Fruit fly (Drosophila melanogaster): ENCODE results near the gene CG32591.

Gene CG32591

DNA sequence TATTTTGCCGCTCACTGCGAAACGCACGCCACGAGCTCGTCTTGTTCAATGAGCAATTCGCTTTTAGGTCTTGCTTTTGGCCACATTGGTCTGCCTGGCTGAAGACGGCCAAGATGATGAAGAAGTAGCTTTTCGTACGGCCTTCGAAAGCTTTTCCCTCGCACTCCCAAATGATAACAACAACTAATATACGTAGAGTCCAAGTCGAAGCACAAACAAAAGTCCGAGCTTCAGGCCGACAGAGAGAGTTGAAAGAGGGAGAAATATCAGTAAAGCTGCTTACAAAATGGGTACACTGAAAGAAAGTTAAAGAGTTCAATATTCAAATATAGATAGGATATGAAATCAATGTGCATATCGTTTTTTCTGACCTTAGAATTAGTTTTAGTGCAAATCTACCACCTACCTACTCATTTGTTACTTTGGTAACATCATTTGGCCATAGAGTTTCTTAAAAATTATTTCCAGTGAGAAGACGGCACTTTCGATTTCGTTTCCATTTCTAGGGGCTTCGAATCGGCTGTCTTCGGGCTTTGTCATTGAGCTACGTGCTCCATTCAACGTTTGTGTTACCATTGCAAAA is 46.1 kb downstream of the CG32591 start, which contains the start of the genes CG45064 and CG45065 (continued):
- TF ChIP-seq CG15479 (GFP tag; optimal IDR thresholded peaks at IDR 0.05): no peak
- peak; percentile 85 for TF ChIP-seq lab (GFP tag; optimal IDR thresholded peaks at IDR 0.05)
- peak; percentile 76 for TF ChIP-seq Lhr (GFP tag; optimal IDR thresholded peaks at IDR 0.05)
- TF ChIP-seq exex (tag; optimal IDR thresholded peaks at IDR 0.05): peak; percentile 11
- peak; percentile 84 for TF ChIP-seq CG7556 (GFP tag; optimal IDR thresholded peaks at IDR 0.05)
- peak; percentile 83 for TF ChIP-seq CG12219 (GFP tag; optimal IDR thresholded peaks at IDR 0.05)
- TF ChIP-seq sisA (GFP tag; IDR thresholded peaks at IDR 0.05): peak; percentile 91
- TF ChIP-seq gsb-n (tag; optimal IDR thresholded peaks at IDR 0.05): peak; percentile 83
- peak; percentile 76 for TF ChIP-seq ase (GFP tag; IDR thresholded peaks at IDR 0.05)
- TF ChIP-seq chm (GFP tag; IDR thresholded peaks at IDR 0.05): no peak
- TF ChIP-seq lmd (GFP tag; IDR thresholded peaks at IDR 0.05): peak; percentile 81
- peak; percentile 71 for TF ChIP-seq sqz (GFP tag; optimal IDR thresholded peaks at IDR 0.05)
- peak; percentile 57 for TF ChIP-seq CG13775 (GFP tag; optimal IDR thresholded peaks at IDR 0.05)
- TF ChIP-seq sr (GFP tag; IDR thresholded peaks at IDR 0.05): peak; percentile 74; the same call in 1 of the 3 replicates
- no peak for TF ChIP-seq CG13287 (GFP tag; IDR thresholded peaks at IDR 0.05; ENCODE audit: partially characterized antibody)
- TF ChIP-seq CG2712 (tag; optimal IDR thresholded peaks at IDR 0.05): peak; percentile 89
- no peak for TF ChIP-seq Tbp (GFP tag; optimal IDR thresholded peaks at IDR 0.05)
- TF ChIP-seq phol (tag; optimal IDR thresholded peaks at IDR 0.05): peak; percentile 87
- peak; percentile 77 for TF ChIP-seq CG1792 (GFP tag; optimal IDR thresholded peaks at IDR 0.05)
- peak; percentile 0 for TF ChIP-seq CG14965 (GFP tag; optimal IDR thresholded peaks at IDR 0.05; ENCODE audit: borderline replicate concordance)
- TF ChIP-seq trem (tag; optimal IDR thresholded peaks at IDR 0.05): peak; percentile 61
- TF ChIP-seq CG10565 (GFP tag; optimal IDR thresholded peaks at IDR 0.05): peak; percentile 14
- TF ChIP-seq fu2 (GFP tag; optimal IDR thresholded peaks at IDR 0.05): peak; percentile 67
- peak; percentile 93 for TF ChIP-seq CG2678 (tag; optimal IDR thresholded peaks at IDR 0.05)
- no peak for TF ChIP-seq crol (GFP tag; IDR thresholded peaks at IDR 0.05)
- peak; percentile 24 for TF ChIP-seq fd3F (GFP tag; optimal IDR thresholded peaks at IDR 0.05)
- TF ChIP-seq Stat92E (GFP tag; optimal IDR thresholded peaks at IDR 0.05): peak in 1 of 3 experiments; percentile 4
- no peak for TF ChIP-seq Opbp (GFP tag; IDR thresholded peaks at IDR 0.05; ENCODE audit: partially characterized antibody)
- no peak for TF ChIP-seq Doc3 (GFP tag; IDR thresholded peaks at IDR 0.05; ENCODE audit: partially characterized antibody)
- TF ChIP-seq CG7839 (tag; optimal IDR thresholded peaks at IDR 0.05): peak; percentile 89
- TF ChIP-seq CG3726 (GFP tag; IDR thresholded peaks at IDR 0.05): peak; percentile 59; the same call in 2 of the 3 replicates
- peak; percentile 94 for TF ChIP-seq CG17359 (tag; optimal IDR thresholded peaks at IDR 0.05)
- peak; percentile 69 for TF ChIP-seq NK7.1 (GFP tag; optimal IDR thresholded peaks at IDR 0.05)
- TF ChIP-seq emc (GFP tag; optimal IDR thresholded peaks at IDR 0.05): peak; percentile 64
- peak; percentile 85 for TF ChIP-seq H2.0 (GFP tag; IDR thresholded peaks at IDR 0.05)
- peak; percentile 45 for TF ChIP-seq Nf-YC (tag; optimal IDR thresholded peaks at IDR 0.05)
- peak; percentile 78 for TF ChIP-seq Hsf (GFP tag; optimal IDR thresholded peaks at IDR 0.05)
- TF ChIP-seq CG10543 (GFP tag; optimal IDR thresholded peaks at IDR 0.05): peak; percentile 24
- TF ChIP-seq CG12104 (GFP tag; optimal IDR thresholded peaks at IDR 0.05): peak; percentile 47
- peak; percentile 65; the same call in 2 of the 4 replicates for TF ChIP-seq Gug (GFP tag; IDR thresholded peaks at IDR 0.05)
- TF ChIP-seq Dref (GFP tag; IDR thresholded peaks at IDR 0.05): no peak
- TF ChIP-seq CG6854 (GFP tag; optimal IDR thresholded peaks at IDR 0.05): peak; percentile 73
- TF ChIP-seq yki (optimal IDR thresholded peaks at IDR 0.05): no peak
- peak; percentile 61 for TF ChIP-seq twi (tag; optimal IDR thresholded peaks at IDR 0.05)
- peak; percentile 98 for TF ChIP-seq sens (GFP tag)
- TF ChIP-seq Fer1 (GFP tag; optimal IDR thresholded peaks at IDR 0.05): peak; percentile 75
- peak; percentile 81 for TF ChIP-seq ind (GFP tag; optimal IDR thresholded peaks at IDR 0.05)
- peak; percentile 67 for TF ChIP-seq Nf-YB (GFP tag; optimal IDR thresholded peaks at IDR 0.05)
- TF ChIP-seq CG4707 (GFP tag; optimal IDR thresholded peaks at IDR 0.05): peak; percentile 78
- peak; percentile 75 for TF ChIP-seq Deaf1 (tag; optimal IDR thresholded peaks at IDR 0.05)
